Worm (Caenorhabditis elegans): ENCODE measurements around the gene elt-6.

- TF ChIP-seq egl-27 (tag; optimal IDR thresholded peaks at IDR 0.05) (no peak), ceh-82 (tag; optimal IDR thresholded peaks at IDR 0.05) (no peak), nhr-77 (tag; optimal IDR thresholded peaks at IDR 0.05) (no peak), lin-11 (tag; optimal IDR thresholded peaks at IDR 0.05) (no peak), lin-13 (GFP tag; optimal IDR thresholded peaks at IDR 0.05) (no peak), mdl-1 (tag; optimal IDR thresholded peaks at IDR 0.05) (no peak), ama-1 (optimal IDR thresholded peaks at IDR 0.05) (no peak), nhr-11 (tag; optimal IDR thresholded peaks at IDR 0.05) (no peak)
Measured at ce11 chrIV:1902022-1902421, 15.8 kb upstream of the elt-6 start, which contains the start of gene egl-18.

Data from whole organism, L2 larva.